Fruit fly (Drosophila melanogaster): ENCODE data around the gene sgg.

sgg gene

dm6 chrX:2619651-2620050, 14.1 kb upstream of the sgg start, which contains the start of the genes Tsp3A and Seipin (continued):
- no peak for TF ChIP-seq CG2129 (GFP tag; IDR thresholded peaks at IDR 0.05; ENCODE audit: partially characterized antibody)
- no peak for TF ChIP-seq knrl (GFP tag; IDR thresholded peaks at IDR 0.05; ENCODE audit: partially characterized antibody)
- TF ChIP-seq CG34422 (GFP tag; IDR thresholded peaks at IDR 0.05) = peak; percentile 94
- TF ChIP-seq CG8089 (GFP tag; optimal IDR thresholded peaks at IDR 0.05) = peak; percentile 60
- TF ChIP-seq CG11560 (tag; IDR thresholded peaks at IDR 0.05) = peak; percentile 65; the same call in 2 of the 3 replicates
- TF ChIP-seq Dp (GFP tag; optimal IDR thresholded peaks at IDR 0.05) = peak; percentile 28
- no peak for TF ChIP-seq Sin3A (optimal IDR thresholded peaks at IDR 0.05)
- peak; percentile 90 for TF ChIP-seq CG13624 (GFP tag; optimal IDR thresholded peaks at IDR 0.05)
- no peak for TF ChIP-seq D (optimal IDR thresholded peaks at IDR 0.05)
- TF ChIP-seq D (GFP tag; optimal IDR thresholded peaks at IDR 0.05) = peak; percentile 66
- peak; percentile 18 for TF ChIP-seq CG15479 (GFP tag; optimal IDR thresholded peaks at IDR 0.05)
- TF ChIP-seq crol (GFP tag; IDR thresholded peaks at IDR 0.05) = no peak
- peak; percentile 60 for TF ChIP-seq Doc3 (GFP tag; IDR thresholded peaks at IDR 0.05; ENCODE audit: partially characterized antibody)
- TF ChIP-seq lmd (GFP tag; IDR thresholded peaks at IDR 0.05) = peak; percentile 90
- TF ChIP-seq phol (tag; optimal IDR thresholded peaks at IDR 0.05) = peak; percentile 75
- TF ChIP-seq Optix (GFP tag; IDR thresholded peaks at IDR 0.05) = peak; percentile 82
- TF ChIP-seq Nf-YA (GFP tag; IDR thresholded peaks at IDR 0.05) = peak; percentile 67
- peak; percentile 47 for TF ChIP-seq Bdp1 (GFP tag; optimal IDR thresholded peaks at IDR 0.05)
- no peak for TF ChIP-seq CG14860 (GFP tag; IDR thresholded peaks at IDR 0.05; ENCODE audit: partially characterized antibody)
- TF ChIP-seq chif (GFP tag; optimal IDR thresholded peaks at IDR 0.05) = peak; percentile 45 to 61
- TF ChIP-seq CG7786 (GFP tag; optimal IDR thresholded peaks at IDR 0.05) = peak; percentile 85
- TF ChIP-seq CG3838 (GFP tag; optimal IDR thresholded peaks at IDR 0.05) = no peak
- peak; percentile 60 for TF ChIP-seq CG4328 (GFP tag; optimal IDR thresholded peaks at IDR 0.05)
- TF ChIP-seq HLHmδ (GFP tag; optimal IDR thresholded peaks at IDR 0.05) = no peak
- peak in 1 of 3 experiments; percentile 37 for TF ChIP-seq Stat92E (GFP tag; optimal IDR thresholded peaks at IDR 0.05)
- TF ChIP-seq pnt (GFP tag; optimal IDR thresholded peaks at IDR 0.05) = peak; percentile 57
- TF ChIP-seq Max (GFP tag; optimal IDR thresholded peaks at IDR 0.05) = peak; percentile 68
- peak; percentile 41; the same call in 1 of the 2 replicates for TF ChIP-seq Poxn (GFP tag; IDR thresholded peaks at IDR 0.05)
- TF ChIP-seq sr (GFP tag; IDR thresholded peaks at IDR 0.05) = peak; percentile 55; the same call in 2 of the 3 replicates
- peak; percentile 91 for TF ChIP-seq Fer1 (GFP tag; optimal IDR thresholded peaks at IDR 0.05)
- no peak for TF ChIP-seq dmrt99B (tag; optimal IDR thresholded peaks at IDR 0.05)
- TF ChIP-seq CG12769 (tag; optimal IDR thresholded peaks at IDR 0.05) = no peak
- TF ChIP-seq CrebB (tag; optimal IDR thresholded peaks at IDR 0.05) = peak; percentile 80
- TF ChIP-seq CG11093 (GFP tag; IDR thresholded peaks at IDR 0.05) = peak; percentile 67; the same call in 1 of the 3 replicates
- TF ChIP-seq jigr1 (GFP tag; IDR thresholded peaks at IDR 0.05) = 0 out of 3 replicates have a peak, but pooled peaks have one; percentile 32
- peak; percentile 86 for TF ChIP-seq eyg (GFP tag; optimal IDR thresholded peaks at IDR 0.05)
- TF ChIP-seq twi (tag; optimal IDR thresholded peaks at IDR 0.05) = peak; percentile 37
- TF ChIP-seq Hsf (GFP tag; optimal IDR thresholded peaks at IDR 0.05) = peak; percentile 79
- peak; percentile 59 for TF ChIP-seq CG4360 (GFP tag; IDR thresholded peaks at IDR 0.05)
- peak; percentile 42 for TF ChIP-seq CG6654 (GFP tag; optimal IDR thresholded peaks at IDR 0.05)
- TF ChIP-seq Six4 (GFP tag; optimal IDR thresholded peaks at IDR 0.05) = peak; percentile 71
- TF ChIP-seq br (optimal IDR thresholded peaks at IDR 0.05) = no peak
- TF ChIP-seq seq (GFP tag; IDR thresholded peaks at IDR 0.05) = peak; percentile 84
- no peak for TF ChIP-seq abd-A (tag; optimal IDR thresholded peaks at IDR 0.05)
- TF ChIP-seq Hr78 (GFP tag; optimal IDR thresholded peaks at IDR 0.05) = peak in 1 of 2 experiments; percentile 71
- peak; percentile 86 for TF ChIP-seq Antp (GFP tag; optimal IDR thresholded peaks at IDR 0.05)
- TF ChIP-seq CG2199 (GFP tag; IDR thresholded peaks at IDR 0.05) = 0 out of 3 replicates have a peak, but pooled peaks have one; percentile 52
- TF ChIP-seq peb (GFP tag; IDR thresholded peaks at IDR 0.05) = peak; percentile 59; the same call in 1 of the 2 replicates
- TF ChIP-seq CG1647 (GFP tag; optimal IDR thresholded peaks at IDR 0.05) = peak; percentile 75
- TF ChIP-seq stc (GFP tag; IDR thresholded peaks at IDR 0.05) = peak; percentile 93
- peak; percentile 82 for TF ChIP-seq CG6272 (GFP tag; IDR thresholded peaks at IDR 0.05)
- TF ChIP-seq dati (GFP tag; IDR thresholded peaks at IDR 0.05) = peak; percentile 79

All from whole organism, embryonic.